Worm (Caenorhabditis elegans) whole organism, early embryonic: ENCODE data around the gene R160.4.
A peak's percentile ranks its signal among the peaks of the same experiment; 100 is the strongest.

ENCODE experiments used
- B0310.2 ChIP-seq: sonication (generic microtip); optimal IDR thresholded peaks from 2 replicates; lab custom pipeline; 2016; ENCODE audit warnings: mild to moderate bottlenecking, missing genetic modification characterization, missing compliant biosample characterization
- F13C5.2 ChIP-seq: sonication (generic microtip); optimal IDR thresholded peaks from 2 replicates; lab custom pipeline; 2017; ENCODE audit warnings: mild to moderate bottlenecking, missing genetic modification characterization, inconsistent platforms, missing compliant biosample characterization
- aly-1 ChIP-seq: sonication (generic microtip); optimal IDR thresholded peaks from 2 replicates; lab custom pipeline; 2016; ENCODE audit warnings: missing genetic modification characterization, missing compliant biosample characterization
- ama-1 ChIP-seq: fragments of 150-350 bp; optimal IDR thresholded peaks from 2 replicates; lab custom pipeline; 2014
- ceh-13 ChIP-seq: fragments of 200-800 bp; sonication (Bioruptor generic); optimal IDR thresholded peaks from 2 replicates; lab custom pipeline; 2018; ENCODE audit warnings: mild to moderate bottlenecking, missing genetic modification characterization, missing compliant biosample characterization
- ceh-36 ChIP-seq: sonication (generic microtip); optimal IDR thresholded peaks from 2 replicates; lab custom pipeline; 2016; ENCODE audit warnings: missing genetic modification characterization, inconsistent platforms, missing compliant biosample characterization
- ets-7 ChIP-seq: sonication (generic microtip); optimal IDR thresholded peaks from 2 replicates; lab custom pipeline; 2016; ENCODE audit warnings: missing genotype, missing genetic modification characterization, missing compliant biosample characterization
- flt-1 ChIP-seq: fragments of 200-800 bp; sonication (Bioruptor generic); IDR thresholded peaks from 2 replicates; pipeline ENCODE4 v1.3.6; 2022; ENCODE audit warnings: missing genetic modification characterization, missing compliant biosample characterization
- hmbx-1 ChIP-seq: sonication (generic microtip); optimal IDR thresholded peaks from 2 replicates; lab custom pipeline; 2016; ENCODE audit warnings: mild to moderate bottlenecking, missing genetic modification characterization, missing compliant biosample characterization
- hmg-4 ChIP-seq: fragments of 200-800 bp; sonication (Bioruptor generic); optimal IDR thresholded peaks from 2 replicates; lab custom pipeline; 2018; ENCODE audit warnings: mild to moderate bottlenecking, missing genetic modification characterization, missing compliant biosample characterization
- hnd-1 ChIP-seq: sonication (generic microtip); optimal IDR thresholded peaks from 2 replicates; lab custom pipeline; 2016; ENCODE audit warnings: missing genetic modification characterization, missing compliant biosample characterization
- pes-1 ChIP-seq: fragments of 200-800 bp; sonication (Bioruptor generic); IDR thresholded peaks from 2 replicates; pipeline ENCODE4 v1.3.6; 2022; ENCODE audit warnings: missing genetic modification reagents, missing genetic modification characterization, missing compliant biosample characterization
- scrt-1 ChIP-seq: fragments of 200-800 bp; sonication (Bioruptor generic); IDR thresholded peaks from 2 replicates; pipeline ENCODE4 v1.3.6; 2022; ENCODE audit warnings: missing genetic modification characterization, missing compliant biosample characterization
- sea-1 ChIP-seq: fragments of 200-800 bp; sonication (Bioruptor generic); conservative IDR thresholded peaks from 2 replicates; pipeline ENCODE4 v1.3.6; 2022; ENCODE audit warnings: missing genetic modification characterization, missing compliant biosample characterization
- tbx-11 ChIP-seq: fragments of 200-800 bp; sonication (Bioruptor generic); IDR thresholded peaks from 2 replicates; pipeline ENCODE4 v1.3.6; 2022; ENCODE audit warnings: missing genetic modification characterization, missing compliant biosample characterization
- tbx-37 ChIP-seq: fragments of 200-800 bp; sonication (Bioruptor generic); conservative IDR thresholded peaks from 2 replicates; pipeline ENCODE4 v1.3.6; 2022; ENCODE audit warnings: missing genetic modification reagents, missing genetic modification characterization, missing compliant biosample characterization
- tra-4 ChIP-seq: sonication (generic microtip); optimal IDR thresholded peaks from 2 replicates; lab custom pipeline; 2017; ENCODE audit warnings: missing genetic modification characterization, missing compliant biosample characterization

The R160.4 gene

ce11 chrX:4397460-4397859 is 28.8 kb upstream of the R160.4 start:
- TF ChIP-seq F13C5.2 (no peak), hmbx-1 (tag; lab: Kevin White, UChicago) (no peak), tra-4 (tag; lab: Kevin White, UChicago) (no peak), B0310.2 (tag; lab: Kevin White, UChicago) (no peak), aly-1 (tag; lab: Kevin White, UChicago) (no peak), sea-1 (GFP tag; lab: Robert Waterston, UW) (no peak), ets-7 (tag; lab: Kevin White, UChicago) (no peak), ama-1 (lab: Kevin White, UChicago) (no peak), pes-1 (GFP tag; lab: Robert Waterston, UW) (no peak), tbx-11 (no peak), ceh-13 (GFP tag; lab: Kevin White, UChicago) (no peak), flt-1 (GFP tag; lab: Robert Waterston, UW) (no peak)

ce11 chrX:4395073-4395850 is 26.6 kb upstream of the R160.4 start:
- TF ChIP-seq F13C5.2: peak; percentile 62
- no peak for TF ChIP-seq ceh-36 (tag; lab: Kevin White, UChicago)
- no peak for TF ChIP-seq sea-1 (GFP tag; lab: Robert Waterston, UW)
- peak; percentile 42; the same call in 1 of the 2 replicates for TF ChIP-seq tbx-37

ce11 chrX:4391680-4392079 is 23.0 kb upstream of the R160.4 start:
- TF ChIP-seq hnd-1 (tag; lab: Kevin White, UChicago) (no peak), tra-4 (tag; lab: Kevin White, UChicago) (no peak), flt-1 (GFP tag; lab: Robert Waterston, UW) (no peak), ceh-36 (tag; lab: Kevin White, UChicago) (no peak), hmbx-1 (tag; lab: Kevin White, UChicago) (no peak), B0310.2 (tag; lab: Kevin White, UChicago) (no peak), hmg-4 (no peak), tbx-11 (no peak), F13C5.2 (no peak), scrt-1 (no peak), ama-1 (lab: Kevin White, UChicago) (no peak)

- TF ChIP-seq hnd-1 (tag; lab: Kevin White, UChicago) (no peak), sea-1 (GFP tag; lab: Robert Waterston, UW) (no peak), scrt-1 (no peak), tbx-37 (no peak), tra-4 (tag; lab: Kevin White, UChicago) (no peak), B0310.2 (tag; lab: Kevin White, UChicago) (no peak), aly-1 (tag; lab: Kevin White, UChicago) (peak; percentile 4), F13C5.2 (peak; percentile 55), ceh-36 (tag; lab: Kevin White, UChicago) (no peak), ama-1 (lab: Kevin White, UChicago) (no peak), ceh-13 (GFP tag; lab: Kevin White, UChicago) (no peak), flt-1 (GFP tag; lab: Robert Waterston, UW) (no peak), pes-1 (GFP tag; lab: Robert Waterston, UW) (no peak), hmg-4 (peak; percentile 77), ets-7 (tag; lab: Kevin White, UChicago) (no peak), hmbx-1 (tag; lab: Kevin White, UChicago) (no peak), tbx-11 (no peak)
Measured at ce11 chrX:4388834-4389409, 20.2 kb upstream of the R160.4 start, which contains the start of gene dpy-23. TSS of gene dpy-23 (plus strand) at chrX:4389359.

ce11 chrX:4386493-4386892 is 17.8 kb upstream of the R160.4 start:
- TF ChIP-seq tbx-11 (no peak), scrt-1 (no peak), ets-7 (tag; lab: Kevin White, UChicago) (no peak), ama-1 (lab: Kevin White, UChicago) (no peak), hmg-4 (no peak), aly-1 (tag; lab: Kevin White, UChicago) (no peak), sea-1 (GFP tag; lab: Robert Waterston, UW) (no peak)

ce11 chrX:4383316-4383936 is 14.7 kb upstream of the R160.4 start, which contains the start of gene lst-2:
TSS of gene lst-2 (minus strand) at chrX:4383366.
- TF ChIP-seq tra-4 (tag; lab: Kevin White, UChicago) (no peak), tbx-37 (no peak), pes-1 (GFP tag; lab: Robert Waterston, UW) (no peak), flt-1 (GFP tag; lab: Robert Waterston, UW) (no peak), sea-1 (GFP tag; lab: Robert Waterston, UW) (no peak), ceh-13 (GFP tag; lab: Kevin White, UChicago) (no peak), ceh-36 (tag; lab: Kevin White, UChicago) (no peak), F13C5.2 (no peak), ets-7 (tag; lab: Kevin White, UChicago) (no peak), ama-1 (lab: Kevin White, UChicago) (no peak), hnd-1 (tag; lab: Kevin White, UChicago) (no peak), scrt-1 (no peak)

- TF ChIP-seq F13C5.2: no peak
- no peak for TF ChIP-seq tbx-37
- no peak for TF ChIP-seq ceh-36 (tag; lab: Kevin White, UChicago)
- no peak for TF ChIP-seq ama-1 (lab: Kevin White, UChicago)
- no peak for TF ChIP-seq aly-1 (tag; lab: Kevin White, UChicago)
- no peak for TF ChIP-seq pes-1 (GFP tag; lab: Robert Waterston, UW)
- TF ChIP-seq hnd-1 (tag; lab: Kevin White, UChicago): no peak
Measured at ce11 chrX:4377689-4378088, 9.0 kb upstream of the R160.4 start, which contains the start of gene R160.12. TSS of gene R160.12 (minus strand) at chrX:4377789.
